Worm (Caenorhabditis elegans) whole organism, young adult: ENCODE results near the gene glt-4.

Experiments
- dox-1 ChIP-seq: fragments of 200-800 bp; sonication (Bioruptor generic); IDR thresholded peaks from 2 replicates; pipeline ENCODE4 v1.3.6; 2022; ENCODE audit warnings: missing genetic modification reagents, missing genetic modification characterization, missing compliant biosample characterization
- egrh-3 ChIP-seq: fragments of 200-800 bp; sonication (Bioruptor generic); IDR thresholded peaks from 2 replicates; pipeline ENCODE4 v1.3.6; 2022; ENCODE audit warnings: missing genetic modification reagents, missing genetic modification characterization, missing compliant biosample characterization
- mcd-1 ChIP-seq: fragments of 200-800 bp; sonication (Bioruptor generic); IDR thresholded peaks from 2 replicates; pipeline ENCODE4 v1.3.6; 2022; ENCODE audit warnings: missing genetic modification reagents, missing genetic modification characterization, missing compliant biosample characterization
- pha-4 ChIP-seq: fragments of 150-350 bp; sonication (generic microtip); optimal IDR thresholded peaks from 2 replicates; lab custom pipeline; 2014; ENCODE audit warnings: missing biosample characterization, missing genetic modification reagents, missing genetic modification characterization

DNA sequence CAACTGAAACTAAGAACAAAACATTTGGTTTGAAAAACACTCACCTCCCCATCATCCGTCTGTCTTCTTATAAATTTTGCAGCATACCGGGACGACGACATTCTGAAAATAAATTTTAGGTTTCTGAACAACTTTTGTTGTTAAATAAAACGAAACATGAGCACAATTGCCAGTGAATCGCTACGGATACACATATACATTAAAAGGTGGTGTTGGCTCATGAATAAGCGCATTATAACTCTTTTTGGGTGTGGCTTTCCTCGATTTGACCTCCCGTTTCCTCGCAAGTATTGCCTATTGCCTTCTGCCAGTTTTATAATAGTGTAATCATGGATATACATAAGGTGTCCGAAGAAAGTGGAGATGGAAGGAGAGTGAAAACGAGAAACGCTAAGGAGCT, 11.7 kb upstream of the glt-4 start, which contains the start of gene igcm-2:
- no peak for TF ChIP-seq dox-1 (GFP tag; lab: Robert Waterston, UW)
- TF ChIP-seq mcd-1 (GFP tag; lab: Robert Waterston, UW): no peak
- TF ChIP-seq pha-4 (tag; lab: Kevin White, UChicago): no peak
- no peak for TF ChIP-seq egrh-3 (GFP tag; lab: Robert Waterston, UW)
